Worm (Caenorhabditis elegans) whole organism, L4/young adult: ENCODE data around the gene F54E2.2.

Experiments used
- W03F9.2 ChIP-seq: fragments of 150-350 bp; optimal IDR thresholded peaks from 2 replicates; lab custom pipeline; 2014; ENCODE audit warnings: missing biosample characterization, missing genetic modification characterization
- him-1 ChIP-seq: sonication (generic microtip); optimal IDR thresholded peaks from 2 replicates; lab custom pipeline; 2016; ENCODE audit warnings: missing genotype, missing genetic modification reagents, missing genetic modification characterization, missing compliant biosample characterization

- TF ChIP-seq W03F9.2 (tag; lab: Kevin White, UChicago) (no peak), him-1 (tag; lab: Kevin White, UChicago) (no peak)
Observed at ce11 chrV:2845771-2846170, 49.7 kb downstream of the F54E2.2 start, which contains the start of gene srj-44.
